Worm (Caenorhabditis elegans) whole organism, L4 larva: Measurements from ENCODE around the gene egl-45.

Experiments used
- F10B5.3 ChIP-seq: sonication (generic microtip); optimal IDR thresholded peaks from 2 replicates; lab custom pipeline; 2016; ENCODE audit warnings: mild to moderate bottlenecking, missing genetic modification characterization, missing compliant biosample characterization
- F44E2.7 ChIP-seq: fragments of 200-800 bp; sonication (Bioruptor generic); IDR thresholded peaks from 2 replicates; pipeline ENCODE4 v2.1.2; 2022; ENCODE audit warnings: missing genetic modification characterization, missing compliant biosample characterization
- F49E8.2 ChIP-seq: sonication (generic microtip); optimal IDR thresholded peaks from 2 replicates; lab custom pipeline; 2016; ENCODE audit warnings: missing compliant biosample characterization, mild to moderate bottlenecking, missing genetic modification characterization, borderline replicate concordance
- Y105C5A.15 ChIP-seq: fragments of 200-800 bp; sonication (Bioruptor generic); IDR thresholded peaks from 2 replicates; pipeline ENCODE4 v1.3.6; 2022; ENCODE audit warnings: missing genetic modification characterization, missing compliant biosample characterization
- Y48G9A.11 ChIP-seq: fragments of 200-800 bp; sonication (Bioruptor generic); IDR thresholded peaks from 2 replicates; pipeline ENCODE4 v1.3.6; 2022; ENCODE audit warnings: missing genetic modification reagents, missing genetic modification characterization, missing compliant biosample characterization
- Y75B8A.6 ChIP-seq: fragments of 200-800 bp; sonication (Bioruptor generic); IDR thresholded peaks from 2 replicates; pipeline ENCODE4 v1.3.6; 2022; ENCODE audit warnings: missing genetic modification reagents, missing genetic modification characterization, missing compliant biosample characterization
- aha-1 ChIP-seq: fragments of 150-350 bp; peaks from one replicate; lab custom pipeline; 2014; ENCODE audit warnings: missing biosample characterization, missing genetic modification characterization
- ceh-20 ChIP-seq: fragments of 200-800 bp; sonication (Bioruptor generic); IDR thresholded peaks from 2 replicates; pipeline ENCODE4 v1.3.6; 2022; ENCODE audit warnings: missing genetic modification reagents, missing genetic modification characterization, missing compliant biosample characterization
- cey-2 ChIP-seq: sonication (generic microtip); optimal IDR thresholded peaks from 3 replicates; lab custom pipeline; 2017; ENCODE audit warnings: missing genetic modification characterization, mild to moderate bottlenecking, missing compliant biosample characterization, antibody characterized with exemption, borderline replicate concordance; ENCODE audit not compliant: insufficient read depth
- daf-12 ChIP-seq: fragments of 150-350 bp; optimal IDR thresholded peaks from 2 replicates; lab custom pipeline; 2014; ENCODE audit warnings: missing biosample characterization, missing genetic modification reagents, missing genetic modification characterization
- daf-19 ChIP-seq: fragments of 200-800 bp; sonication (Bioruptor generic); conservative IDR thresholded peaks from 2 replicates; pipeline ENCODE4 v1.3.6; 2022; ENCODE audit warnings: missing genetic modification characterization, missing compliant biosample characterization
- daf-8 ChIP-seq: fragments of 200-800 bp; sonication (Bioruptor generic); IDR thresholded peaks from 2 replicates; pipeline ENCODE4 v1.3.6; 2022; ENCODE audit warnings: missing genetic modification characterization, missing compliant biosample characterization
- dmd-8 ChIP-seq: fragments of 200-800 bp; sonication (Bioruptor generic); IDR thresholded peaks from 2 replicates; pipeline ENCODE4 v1.3.6; 2022; ENCODE audit warnings: missing genetic modification characterization, missing compliant biosample characterization
- duxl-1 ChIP-seq: sonication (generic microtip); optimal IDR thresholded peaks from 2 replicates; lab custom pipeline; 2016; ENCODE audit warnings: mild to moderate bottlenecking, missing genetic modification characterization, moderate library complexity, missing compliant biosample characterization; ENCODE audit not compliant: poor library complexity
- dve-1 ChIP-seq: sonication (generic microtip); optimal IDR thresholded peaks from 2 replicates; lab custom pipeline; 2017; ENCODE audit warnings: antibody characterized with exemption, mild to moderate bottlenecking, missing genetic modification characterization, missing compliant biosample characterization; ENCODE audit not compliant: insufficient read depth
- fos-1 ChIP-seq: fragments of 150-350 bp; optimal IDR thresholded peaks from 2 replicates; lab custom pipeline; 2014; ENCODE audit warnings: missing biosample characterization, missing genetic modification characterization
- gei-8 ChIP-seq: fragments of 200-800 bp; sonication (Bioruptor generic); optimal IDR thresholded peaks from 2 replicates; lab custom pipeline; 2018; ENCODE audit warnings: mild to moderate bottlenecking, missing genetic modification characterization, missing compliant biosample characterization
- hlh-30 ChIP-seq: sonication (generic microtip); optimal IDR thresholded peaks from 2 replicates; lab custom pipeline; 2017; ENCODE audit warnings: antibody characterized with exemption, mild to moderate bottlenecking, missing genetic modification characterization, missing compliant biosample characterization; ENCODE audit not compliant: insufficient read depth
- lim-7 ChIP-seq: fragments of 200-800 bp; sonication (Bioruptor generic); IDR thresholded peaks from 2 replicates; pipeline ENCODE4 v1.3.6; 2022; ENCODE audit warnings: missing genetic modification characterization, missing compliant biosample characterization
- lin-15B ChIP-seq: fragments of 150-350 bp; sonication (generic microtip); optimal IDR thresholded peaks from 3 replicates; lab custom pipeline; 2014; ENCODE audit warnings: missing biosample characterization, missing genetic modification characterization
- lin-29 ChIP-seq: fragments of 200-800 bp; sonication (Bioruptor generic); IDR thresholded peaks from 2 replicates; pipeline ENCODE4 v1.3.6; 2022; ENCODE audit warnings: missing genetic modification reagents, missing genetic modification characterization, missing compliant biosample characterization
- lin-39 ChIP-seq: fragments of 150-350 bp; optimal IDR thresholded peaks from 2 replicates; lab custom pipeline; 2014; ENCODE audit warnings: missing biosample characterization, missing genetic modification reagents, missing genetic modification characterization
- lir-3 ChIP-seq: sonication (generic microtip); optimal IDR thresholded peaks from 2 replicates; lab custom pipeline; 2016; ENCODE audit warnings: mild to moderate bottlenecking, missing genetic modification characterization, missing compliant biosample characterization
- lsy-2 ChIP-seq, 2 experiments: fragments of 150-350 bp in 1 of 2; sonication (generic microtip) in 1 of 2; optimal IDR thresholded peaks; 2 replicates each; lab custom pipeline; 2014 to 2017; ENCODE audit warnings: missing biosample characterization in 2 of 2, missing genetic modification characterization in 2 of 2
- mdt-29 ChIP-seq: fragments of 200-800 bp; sonication (Bioruptor generic); IDR thresholded peaks from 2 replicates; pipeline ENCODE4 v1.3.6; 2022; ENCODE audit warnings: missing genetic modification reagents, missing genetic modification characterization, missing compliant biosample characterization
- mep-1 ChIP-seq: fragments of 150-350 bp; sonication (generic microtip); optimal IDR thresholded peaks from 3 replicates; lab custom pipeline; 2014; ENCODE audit warnings: missing biosample characterization, missing genetic modification characterization
- mxl-2 ChIP-seq: fragments of 200-800 bp; sonication (Bioruptor generic); conservative IDR thresholded peaks from 2 replicates; pipeline ENCODE4 v1.3.6; 2022; ENCODE audit warnings: missing genetic modification reagents, missing genetic modification characterization, missing compliant biosample characterization
- nhr-111 ChIP-seq: fragments of 200-800 bp; sonication (Bioruptor generic); optimal IDR thresholded peaks from 2 replicates; lab custom pipeline; 2018; ENCODE audit warnings: mild to moderate bottlenecking, missing genetic modification characterization, missing compliant biosample characterization
- nhr-42 ChIP-seq: fragments of 200-800 bp; sonication (Bioruptor generic); IDR thresholded peaks from 2 replicates; pipeline ENCODE4 v1.3.6; 2022; ENCODE audit warnings: missing genetic modification characterization, missing compliant biosample characterization
- pha-4 ChIP-seq, 2 experiments: fragments of 150-350 bp in 1 of 2; fragments of 200-800 bp in 1 of 2; sonication (Bioruptor generic) in 1 of 2; IDR thresholded peaks in 1 of 2; optimal IDR thresholded peaks in 1 of 2; 2 replicates each; pipeline versions ENCODE4 v1.3.6 to Lab custom; 2014 to 2022; ENCODE audit warnings: missing genetic modification characterization in 2 of 2, missing genetic modification reagents in 2 of 2, missing biosample characterization in 1 of 2, missing compliant biosample characterization in 1 of 2
- php-3 ChIP-seq: fragments of 200-800 bp; sonication (Bioruptor generic); IDR thresholded peaks from 2 replicates; pipeline ENCODE4 v1.3.6; 2022; ENCODE audit warnings: missing genetic modification reagents, missing genetic modification characterization, missing compliant biosample characterization
- pqm-1 ChIP-seq: sonication (generic microtip); optimal IDR thresholded peaks from 2 replicates; lab custom pipeline; 2017; ENCODE audit warnings: missing biosample characterization, missing genetic modification characterization
- saeg-2 ChIP-seq: fragments of 200-800 bp; sonication (Bioruptor generic); IDR thresholded peaks from 2 replicates; pipeline ENCODE4 v1.3.6; 2022; ENCODE audit warnings: missing genetic modification reagents, missing genetic modification characterization, missing compliant biosample characterization
- sdz-12 ChIP-seq: fragments of 200-800 bp; sonication (Bioruptor generic); optimal IDR thresholded peaks from 2 replicates; lab custom pipeline; 2018; ENCODE audit warnings: mild to moderate bottlenecking, missing genetic modification characterization, missing compliant biosample characterization
- snpc-1.2 ChIP-seq: fragments of 200-800 bp; sonication (Bioruptor generic); IDR thresholded peaks from 2 replicates; pipeline ENCODE4 v1.3.6; 2022; ENCODE audit warnings: missing genetic modification reagents, missing genetic modification characterization, missing compliant biosample characterization
- spr-1 ChIP-seq: sonication (generic microtip); optimal IDR thresholded peaks from 2 replicates; lab custom pipeline; 2016; ENCODE audit warnings: mild to moderate bottlenecking, missing genetic modification characterization, missing compliant biosample characterization
- unc-39 ChIP-seq: sonication (generic microtip); optimal IDR thresholded peaks from 2 replicates; lab custom pipeline; 2017; ENCODE audit warnings: missing biosample characterization, missing genetic modification characterization
- zfp-3 ChIP-seq: fragments of 200-800 bp; sonication (Bioruptor generic); conservative IDR thresholded peaks from 2 replicates; pipeline ENCODE4 v1.3.6; 2022; ENCODE audit warnings: missing genetic modification reagents, missing genetic modification characterization, missing compliant biosample characterization
- zip-11 ChIP-seq: fragments of 200-800 bp; sonication (Bioruptor generic); IDR thresholded peaks from 2 replicates; pipeline ENCODE4 v1.3.6; 2022; ENCODE audit warnings: missing genetic modification characterization, missing compliant biosample characterization

Gene egl-45

DNA sequence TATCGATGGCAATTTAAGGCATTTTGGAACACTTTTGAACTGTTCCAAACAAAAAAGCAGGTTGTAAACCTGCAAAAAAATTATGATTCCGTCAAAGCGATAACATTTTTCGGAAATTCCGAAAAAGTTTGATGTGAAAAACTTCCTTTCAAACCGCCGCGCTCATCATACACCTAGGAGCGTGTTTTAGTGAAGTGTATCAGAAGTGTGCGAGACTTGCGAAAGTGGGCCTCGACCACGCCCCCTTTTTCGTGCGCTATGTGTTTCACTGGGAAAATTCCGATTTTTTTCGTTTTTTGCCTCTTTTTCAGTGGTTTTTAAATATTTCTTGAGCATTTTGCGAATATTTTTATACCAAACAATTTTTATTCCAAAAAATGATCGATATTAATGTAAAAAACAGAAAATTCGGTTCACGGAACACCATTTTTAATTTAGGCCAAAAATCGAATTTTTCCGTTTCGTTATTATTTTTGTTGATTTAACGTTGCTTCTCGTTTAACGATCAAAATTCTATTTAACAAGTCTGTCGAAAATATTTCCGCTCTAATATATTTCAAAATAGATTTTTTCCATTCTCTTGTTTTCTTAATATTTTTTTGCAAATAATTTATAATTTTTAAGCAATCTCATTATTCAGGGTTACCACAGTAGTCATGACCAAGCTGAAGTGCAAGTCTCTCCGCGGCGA lies 26.2 kb upstream of the egl-45 start, which contains the start of gene rpl-35 (continued):
- TF ChIP-seq daf-8 (GFP tag; lab: Robert Waterston, UW) (peak; percentile 85; the same call in 1 of the 2 replicates), saeg-2 (GFP tag; lab: Robert Waterston, UW) (peak; percentile 97), dmd-8 (GFP tag; lab: Robert Waterston, UW) (peak; percentile 90), spr-1 (tag; lab: Kevin White, UChicago) (peak; percentile 98), F10B5.3 (tag; lab: Kevin White, UChicago) (peak; percentile 93), php-3 (GFP tag; lab: Robert Waterston, UW) (peak; percentile 99), aha-1 (tag; lab: Kevin White, UChicago) (peak; percentile 100), unc-39 (tag; lab: Kevin White, UChicago) (no peak), cey-2 (tag; lab: Kevin White, UChicago) (peak; percentile 88), mep-1 (tag; lab: Kevin White, UChicago) (peak; percentile 100), hlh-30 (tag; lab: Kevin White, UChicago) (peak; percentile 97), daf-19 (peak; percentile 99), lin-29 (GFP tag; lab: Robert Waterston, UW) (peak; percentile 99), lin-39 (tag; lab: Kevin White, UChicago) (peak; percentile 92), zip-11 (GFP tag; lab: Robert Waterston, UW) (peak; percentile 86; the same call in 1 of the 2 replicates), daf-12 (tag; lab: Kevin White, UChicago) (no peak), pha-4 (GFP tag; IDR thresholded peaks at IDR 0.05; lab: Robert Waterston, UW) (peak; percentile 99), pha-4 (tag; optimal IDR thresholded peaks at IDR 0.05; lab: Kevin White, UChicago) (peak; percentile 95), dve-1 (peak; percentile 100), mdt-29 (GFP tag; lab: Robert Waterston, UW) (peak; percentile 98), lin-15B (tag; lab: Kevin White, UChicago) (peak; percentile 98), zfp-3 (GFP tag; lab: Robert Waterston, UW) (peak; percentile 99), snpc-1.2 (peak; percentile 96), Y48G9A.11 (peak; percentile 98), gei-8 (GFP tag; lab: Kevin White, UChicago) (peak; percentile 90), lim-7 (GFP tag; lab: Robert Waterston, UW) (peak; percentile 86), duxl-1 (tag; lab: Kevin White, UChicago) (peak; percentile 98), nhr-111 (GFP tag; lab: Kevin White, UChicago) (peak; percentile 96), lsy-2 (tag; optimal IDR thresholded peaks at IDR 0.05; lab: Kevin White, UChicago) (peak; percentile 99), mxl-2 (GFP tag; lab: Robert Waterston, UW) (peak; percentile 89), fos-1 (tag; lab: Kevin White, UChicago) (peak; percentile 88), F49E8.2 (peak; percentile 98), ceh-20 (GFP tag; lab: Robert Waterston, UW) (peak; percentile 99), sdz-12 (GFP tag; lab: Kevin White, UChicago) (peak; percentile 98), pqm-1 (tag; lab: Kevin White, UChicago) (peak; percentile 87), Y75B8A.6 (peak; percentile 96), nhr-42 (GFP tag; lab: Robert Waterston, UW) (peak; percentile 99), lir-3 (tag; lab: Kevin White, UChicago) (peak; percentile 83), F44E2.7 (GFP tag; lab: Robert Waterston, UW) (peak; percentile 96), Y105C5A.15 (peak; percentile 95)
